Fruit fly (Drosophila melanogaster) whole organism, adult: ENCODE measurements around the gene trp.

ENCODE experiments used
- CG1620 ChIP-seq: fragments of 200-800 bp; sonication (Bioruptor generic); optimal IDR thresholded peaks from 2 replicates; lab custom pipeline; 2016; ENCODE audit warnings: missing biosample characterization, missing genetic modification characterization
- CG33017 ChIP-seq: fragments of 200-800 bp; sonication (Bioruptor generic); optimal IDR thresholded peaks from 2 replicates; lab custom pipeline; 2018; ENCODE audit warnings: missing biosample characterization, mild to moderate bottlenecking, missing genetic modification characterization, moderate library complexity
- CG7045 ChIP-seq: fragments of 200-800 bp; sonication (Bioruptor generic); optimal IDR thresholded peaks from 2 replicates; lab custom pipeline; 2017; ENCODE audit warnings: missing biosample characterization, mild to moderate bottlenecking, missing genetic modification characterization
- CG7101 ChIP-seq: fragments of 200-800 bp; sonication (Bioruptor generic); optimal IDR thresholded peaks from 2 replicates; lab custom pipeline; 2018; ENCODE audit warnings: missing biosample characterization, mild to moderate bottlenecking, missing genetic modification characterization, moderate library complexity
- Clk ChIP-seq: fragments of 200-800 bp; sonication (Bioruptor generic); optimal IDR thresholded peaks from 2 replicates; lab custom pipeline; 2017; ENCODE audit warnings: missing biosample characterization, missing genetic modification characterization
- Hr96 ChIP-seq: fragments of 200-800 bp; sonication (Bioruptor generic); optimal IDR thresholded peaks from 2 replicates; lab custom pipeline; 2016; ENCODE audit warnings: missing biosample characterization, missing genetic modification characterization
- Mnt ChIP-seq: fragments of 200-800 bp; sonication (Bioruptor generic); optimal IDR thresholded peaks from 2 replicates; lab custom pipeline; 2016; ENCODE audit warnings: missing biosample characterization, mild to moderate bottlenecking, missing genetic modification characterization
- bab1 ChIP-seq: fragments of 200-800 bp; sonication (Bioruptor generic); optimal IDR thresholded peaks from 3 replicates; lab custom pipeline; 2019; ENCODE audit warnings: missing biosample characterization, mild to moderate bottlenecking, missing genetic modification characterization, moderate library complexity
- cic ChIP-seq: fragments of 200-800 bp; sonication (Bioruptor generic); optimal IDR thresholded peaks from 2 replicates; lab custom pipeline; 2017; ENCODE audit warnings: missing biosample characterization, mild to moderate bottlenecking, missing genetic modification characterization, moderate library complexity
- kay ChIP-seq: fragments of 200-800 bp; sonication (Bioruptor generic); peaks from one replicate; lab custom pipeline; 2016; ENCODE audit warnings: missing biosample characterization, missing genetic modification characterization, borderline replicate concordance
- ovo ChIP-seq: fragments of 200-800 bp; sonication (Bioruptor generic); optimal IDR thresholded peaks from 2 replicates; lab custom pipeline; 2016; ENCODE audit warnings: missing biosample characterization, missing genetic modification characterization
- pad ChIP-seq: fragments of 200-800 bp; sonication (Bioruptor generic); optimal IDR thresholded peaks from 3 replicates; lab custom pipeline; 2017; ENCODE audit warnings: missing biosample characterization, missing genetic modification characterization, mild to moderate bottlenecking, moderate library complexity, missing genetic modification reagents
- tj ChIP-seq: fragments of 200-800 bp; sonication (Bioruptor generic); optimal IDR thresholded peaks from 3 replicates; lab custom pipeline; 2017; ENCODE audit warnings: missing biosample characterization, mild to moderate bottlenecking, missing genetic modification characterization, moderate library complexity
- toe ChIP-seq: fragments of 200-800 bp; sonication (Bioruptor generic); optimal IDR thresholded peaks from 2 replicates; lab custom pipeline; 2016; ENCODE audit warnings: missing biosample characterization, missing genetic modification characterization

DNA sequence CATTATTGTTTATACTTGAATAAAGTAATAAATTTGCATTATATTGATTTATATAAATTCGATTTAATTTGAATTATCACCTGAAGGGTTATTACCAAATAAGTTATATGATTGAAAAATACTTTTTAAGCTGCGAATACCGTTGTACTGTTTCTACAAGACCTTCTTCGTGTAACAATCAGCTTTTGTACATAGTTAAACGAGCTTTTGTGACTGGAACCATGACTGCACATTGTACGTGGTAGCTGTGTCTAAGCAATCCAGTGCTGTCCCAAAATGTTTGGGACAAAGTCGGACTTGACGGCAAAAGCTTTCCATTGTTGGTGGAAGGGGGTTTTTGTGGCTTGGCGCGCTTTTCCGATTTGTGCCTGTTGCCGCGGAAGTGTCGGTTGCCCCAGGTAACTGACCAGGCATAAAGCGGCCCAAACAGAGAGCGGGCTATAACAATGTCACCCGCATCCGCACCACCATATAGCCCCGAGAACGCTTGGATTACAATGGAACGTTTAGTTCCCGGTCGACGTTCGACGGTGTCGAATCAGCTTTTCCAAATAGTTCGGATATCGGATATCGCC, 12.4 kb downstream of the trp start, which contains the start of gene CG31036:
- TF ChIP-seq CG33017: no peak
- TF ChIP-seq CG1620 (GFP tag; lab: Kevin White, UChicago): no peak
- TF ChIP-seq Mnt (GFP tag; lab: Kevin White, UChicago): no peak
- TF ChIP-seq Hr96: no peak
- no peak for TF ChIP-seq CG7045 (GFP tag; lab: Kevin White, UChicago)
- no peak for TF ChIP-seq cic (GFP tag; lab: Kevin White, UChicago)
- no peak for TF ChIP-seq ovo (GFP tag; lab: Kevin White, UChicago)
- no peak for TF ChIP-seq CG7101 (tag; lab: Kevin White, UChicago)
- TF ChIP-seq bab1: no peak
- TF ChIP-seq toe (GFP tag; lab: Kevin White, UChicago): no peak
- TF ChIP-seq tj (GFP tag; lab: Kevin White, UChicago): no peak
- TF ChIP-seq pad (GFP tag; lab: Kevin White, UChicago): no peak
- no peak for TF ChIP-seq kay (GFP tag; lab: Kevin White, UChicago)
- no peak for TF ChIP-seq Clk (GFP tag; lab: Kevin White, UChicago)
